Worm (Caenorhabditis elegans) whole organism, L1 larva: ENCODE data around the gene C56G2.5.
A peak's percentile ranks its signal among the peaks of the same experiment; 100 is the strongest.

Experiments
- F16B12.6 ChIP-seq: fragments of 150-350 bp; optimal IDR thresholded peaks from 2 replicates; lab custom pipeline; 2014; ENCODE audit warnings: missing biosample characterization, missing genetic modification characterization
- Y116A8C.19 ChIP-seq: sonication (generic microtip); optimal IDR thresholded peaks from 2 replicates; lab custom pipeline; 2016; ENCODE audit warnings: missing compliant biosample characterization, missing genetic modification characterization, borderline replicate concordance
- aly-2 ChIP-seq: fragments of 150-350 bp; optimal IDR thresholded peaks from 2 replicates; lab custom pipeline; 2014; ENCODE audit warnings: missing biosample characterization, missing genetic modification characterization
- blmp-1 ChIP-seq: fragments of 150-350 bp; optimal IDR thresholded peaks from 2 replicates; lab custom pipeline; 2014; ENCODE audit warnings: missing biosample characterization, missing genetic modification characterization
- ceh-82 ChIP-seq, 3 experiments: fragments of 150-350 bp in 1 of 3; sonication (generic microtip) in 2 of 3; optimal IDR thresholded peaks; 2 replicates each; lab custom pipeline; 2014 to 2017; ENCODE audit warnings: missing biosample characterization in 3 of 3, missing genetic modification characterization in 3 of 3
- ceh-90 ChIP-seq: sonication (generic microtip); optimal IDR thresholded peaks from 2 replicates; lab custom pipeline; 2016; ENCODE audit warnings: missing genetic modification characterization, missing compliant biosample characterization
- dpl-1 ChIP-seq, 3 experiments: fragments of 150-350 bp in 2 of 3; sonication (generic microtip) in 1 of 3; optimal IDR thresholded peaks; 2 replicates each; lab custom pipeline; 2014 to 2017; ENCODE audit warnings: missing biosample characterization in 3 of 3, missing genetic modification characterization in 3 of 3, missing genetic modification reagents in 3 of 3
- efl-1 ChIP-seq, 4 experiments: fragments of 150-350 bp; optimal IDR thresholded peaks in 3 of 4; peaks in 1 of 4; 1 replicate in 1 of 4; 2 replicates in 3 of 4; lab custom pipeline; 2014; ENCODE audit warnings: missing biosample characterization in 2 of 4, missing genetic modification characterization in 2 of 4, missing genetic modification reagents in 2 of 4
- efl-3 ChIP-seq: fragments of 200-800 bp; sonication (Bioruptor generic); optimal IDR thresholded peaks from 2 replicates; lab custom pipeline; 2018; ENCODE audit warnings: mild to moderate bottlenecking, missing genetic modification characterization, missing compliant biosample characterization
- egl-27 ChIP-seq, 2 experiments: fragments of 150-350 bp in 1 of 2; sonication (generic microtip); optimal IDR thresholded peaks; 3 replicates each; lab custom pipeline; 2017 to 2018; ENCODE audit warnings: missing biosample characterization in 2 of 2, missing genetic modification characterization in 2 of 2, missing genetic modification reagents in 2 of 2
- fos-1 ChIP-seq: fragments of 150-350 bp; optimal IDR thresholded peaks from 2 replicates; lab custom pipeline; 2014; ENCODE audit warnings: missing biosample characterization, missing genetic modification characterization
- grh-1 ChIP-seq: fragments of 200-800 bp; sonication (Bioruptor generic); IDR thresholded peaks from 2 replicates; pipeline ENCODE4 v1.3.6; 2022; ENCODE audit warnings: missing genetic modification reagents, missing genetic modification characterization, missing compliant biosample characterization
- hlh-17 ChIP-seq: fragments of 200-800 bp; sonication (Bioruptor generic); optimal IDR thresholded peaks from 2 replicates; lab custom pipeline; 2018; ENCODE audit warnings: missing genetic modification characterization, mild to moderate bottlenecking, missing compliant biosample characterization, moderate library complexity, borderline replicate concordance
- hpl-2 ChIP-seq: fragments of 150-350 bp; optimal IDR thresholded peaks from 2 replicates; lab custom pipeline; 2014; ENCODE audit warnings: missing biosample characterization, missing genetic modification reagents, missing genetic modification characterization
- irx-1 ChIP-seq: sonication (generic microtip); optimal IDR thresholded peaks from 2 replicates; lab custom pipeline; 2016; ENCODE audit warnings: missing genetic modification characterization, missing compliant biosample characterization
- jun-1 ChIP-seq: fragments of 150-350 bp; optimal IDR thresholded peaks from 2 replicates; lab custom pipeline; 2014; ENCODE audit warnings: missing biosample characterization, missing genetic modification reagents, missing genetic modification characterization
- lin-13 ChIP-seq: fragments of 150-350 bp; optimal IDR thresholded peaks from 2 replicates; lab custom pipeline; 2014; ENCODE audit warnings: missing biosample characterization, missing genetic modification reagents, missing genetic modification characterization
- lin-14 ChIP-seq: fragments of 200-800 bp; sonication (Bioruptor generic); optimal IDR thresholded peaks from 2 replicates; lab custom pipeline; 2018; ENCODE audit warnings: mild to moderate bottlenecking, missing genetic modification characterization, moderate library complexity, missing compliant biosample characterization
- lin-35 ChIP-seq, 2 experiments: fragments of 150-350 bp; optimal IDR thresholded peaks; 2 replicates each; lab custom pipeline; 2014; ENCODE audit warnings: missing biosample characterization in 2 of 2, missing genetic modification characterization in 2 of 2, missing genetic modification reagents in 2 of 2
- lin-39 ChIP-seq: fragments of 150-350 bp; optimal IDR thresholded peaks from 2 replicates; lab custom pipeline; 2014; ENCODE audit warnings: missing biosample characterization, missing genetic modification reagents, missing genetic modification characterization
- lir-3 ChIP-seq: sonication (generic microtip); optimal IDR thresholded peaks from 2 replicates; lab custom pipeline; 2016; ENCODE audit warnings: mild to moderate bottlenecking, missing genetic modification characterization, moderate library complexity, missing compliant biosample characterization; ENCODE audit not compliant: poor library complexity
- lsy-2 ChIP-seq, 2 experiments: fragments of 150-350 bp; optimal IDR thresholded peaks; 2 replicates each; lab custom pipeline; 2014; ENCODE audit warnings: missing biosample characterization in 2 of 2, missing genetic modification characterization in 2 of 2
- mab-9 ChIP-seq: fragments of 200-800 bp; sonication (Bioruptor generic); IDR thresholded peaks from 2 replicates; pipeline ENCODE4 v1.3.6; 2022; ENCODE audit warnings: missing genetic modification reagents, missing genetic modification characterization, missing compliant biosample characterization
- mdl-1 ChIP-seq, 2 experiments: fragments of 150-350 bp; optimal IDR thresholded peaks; 2 replicates each; lab custom pipeline; 2014 to 2017; ENCODE audit warnings: missing biosample characterization in 2 of 2, missing genetic modification characterization in 2 of 2, inconsistent platforms in 1 of 2
- mef-2 ChIP-seq: fragments of 150-350 bp; optimal IDR thresholded peaks from 2 replicates; lab custom pipeline; 2014; ENCODE audit warnings: missing biosample characterization, missing genetic modification characterization
- mep-1 ChIP-seq: fragments of 150-350 bp; optimal IDR thresholded peaks from 2 replicates; lab custom pipeline; 2014; ENCODE audit warnings: missing biosample characterization, missing genetic modification characterization
- nhr-11 ChIP-seq: fragments of 150-350 bp; optimal IDR thresholded peaks from 2 replicates; lab custom pipeline; 2014; ENCODE audit warnings: missing biosample characterization, missing genetic modification characterization
- nhr-12 ChIP-seq: sonication (generic microtip); optimal IDR thresholded peaks from 2 replicates; lab custom pipeline; 2017; ENCODE audit warnings: missing biosample characterization, missing genetic modification characterization
- nhr-19 ChIP-seq: fragments of 200-800 bp; sonication (Bioruptor generic); conservative IDR thresholded peaks from 2 replicates; pipeline ENCODE4 v1.3.6; 2022; ENCODE audit warnings: missing genetic modification characterization, missing compliant biosample characterization
- nhr-20 ChIP-seq: sonication (generic microtip); optimal IDR thresholded peaks from 2 replicates; lab custom pipeline; 2016; ENCODE audit warnings: mild to moderate bottlenecking, missing genetic modification characterization, missing compliant biosample characterization
- nhr-237 ChIP-seq: fragments of 150-350 bp; optimal IDR thresholded peaks from 2 replicates; lab custom pipeline; 2014; ENCODE audit warnings: missing biosample characterization, missing genetic modification characterization
- nhr-28 ChIP-seq: fragments of 150-350 bp; optimal IDR thresholded peaks from 2 replicates; lab custom pipeline; 2014; ENCODE audit warnings: missing biosample characterization, missing genetic modification characterization
- nhr-47 ChIP-seq: sonication (generic microtip); optimal IDR thresholded peaks from 2 replicates; lab custom pipeline; 2016; ENCODE audit warnings: mild to moderate bottlenecking, missing genetic modification characterization, moderate library complexity, missing compliant biosample characterization
- nhr-71 ChIP-seq: sonication (generic microtip); optimal IDR thresholded peaks from 2 replicates; lab custom pipeline; 2016; ENCODE audit warnings: mild to moderate bottlenecking, missing genetic modification characterization, moderate library complexity, missing compliant biosample characterization
- nhr-76 ChIP-seq: sonication (generic microtip); optimal IDR thresholded peaks from 2 replicates; lab custom pipeline; 2017; ENCODE audit warnings: missing biosample characterization, missing genetic modification characterization
- nhr-77 ChIP-seq: fragments of 150-350 bp; optimal IDR thresholded peaks from 2 replicates; lab custom pipeline; 2014; ENCODE audit warnings: missing biosample characterization, missing genetic modification characterization
- nhr-85 ChIP-seq: sonication (generic microtip); peaks from one replicate; lab custom pipeline; 2016; ENCODE audit warnings: missing genetic modification characterization, inconsistent platforms, missing compliant biosample characterization
- nhr-90 ChIP-seq: sonication (generic microtip); optimal IDR thresholded peaks from 2 replicates; lab custom pipeline; 2016; ENCODE audit warnings: mild to moderate bottlenecking, missing genetic modification characterization, missing compliant biosample characterization; ENCODE audit not compliant: poor library complexity
- rnt-1 ChIP-seq: sonication (generic microtip); optimal IDR thresholded peaks from 2 replicates; lab custom pipeline; 2016; ENCODE audit warnings: mild to moderate bottlenecking, missing genetic modification characterization, moderate library complexity, missing compliant biosample characterization
- skn-1 ChIP-seq: fragments of 150-350 bp; optimal IDR thresholded peaks from 2 replicates; lab custom pipeline; 2014; ENCODE audit warnings: missing biosample characterization, missing genetic modification characterization
- snpc-4 ChIP-seq: fragments of 150-350 bp; optimal IDR thresholded peaks from 2 replicates; lab custom pipeline; 2014; ENCODE audit warnings: missing biosample characterization, missing genetic modification characterization
- snu-23 ChIP-seq: sonication (generic microtip); optimal IDR thresholded peaks from 2 replicates; lab custom pipeline; 2016; ENCODE audit warnings: missing genetic modification characterization, missing compliant biosample characterization
- sup-37 ChIP-seq: fragments of 200-800 bp; sonication (Bioruptor generic); optimal IDR thresholded peaks from 2 replicates; lab custom pipeline; 2018; ENCODE audit warnings: mild to moderate bottlenecking, missing genetic modification characterization, missing compliant biosample characterization
- swsn-7 ChIP-seq: sonication (generic microtip); optimal IDR thresholded peaks from 2 replicates; lab custom pipeline; 2016; ENCODE audit warnings: missing genetic modification characterization, missing compliant biosample characterization
- tbx-2 ChIP-seq: sonication (generic microtip); optimal IDR thresholded peaks from 2 replicates; lab custom pipeline; 2016; ENCODE audit warnings: missing genetic modification characterization, missing compliant biosample characterization
- tlp-1 ChIP-seq: fragments of 150-350 bp; optimal IDR thresholded peaks from 2 replicates; lab custom pipeline; 2014; ENCODE audit warnings: missing biosample characterization, missing genetic modification characterization
- unc-130 ChIP-seq: fragments of 150-350 bp; optimal IDR thresholded peaks from 2 replicates; lab custom pipeline; 2017; ENCODE audit warnings: missing biosample characterization, missing genetic modification characterization, inconsistent platforms
- vab-15 ChIP-seq: sonication (generic microtip); optimal IDR thresholded peaks from 2 replicates; lab custom pipeline; 2017; ENCODE audit warnings: missing genotype, mild to moderate bottlenecking, missing genetic modification characterization, missing compliant biosample characterization
- xbp-1 ChIP-seq: sonication (generic microtip); optimal IDR thresholded peaks from 2 replicates; lab custom pipeline; 2016; ENCODE audit warnings: missing genetic modification characterization, missing compliant biosample characterization

C56G2.5 gene

DNA sequence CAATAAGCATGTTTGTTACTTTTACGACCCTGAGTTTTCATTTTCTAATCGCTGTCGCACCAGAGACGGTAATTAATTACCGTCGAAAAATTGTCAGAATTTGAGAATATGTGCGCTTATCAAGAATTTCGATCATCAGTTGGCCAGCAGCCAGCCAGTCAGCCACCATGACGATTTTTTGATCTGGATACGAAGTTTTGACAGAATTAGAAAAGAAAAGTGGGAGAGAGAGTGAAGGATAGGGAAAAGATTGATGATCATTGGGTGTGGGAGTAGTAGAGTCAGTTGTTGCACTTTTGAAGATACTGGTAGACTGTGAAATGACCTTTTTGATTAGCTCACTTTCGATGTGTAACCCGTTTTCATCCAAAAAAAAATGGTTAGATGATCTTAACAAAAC, 40.4 kb upstream of the C56G2.5 start (continued):
- TF ChIP-seq mef-2 (tag; lab: Kevin White, UChicago) (peak; percentile 21), nhr-12 (no peak), nhr-28 (tag; lab: Kevin White, UChicago) (no peak), jun-1 (tag; lab: Kevin White, UChicago) (no peak), hpl-2 (GFP tag; lab: Kevin White, UChicago) (no peak), tlp-1 (tag; lab: Kevin White, UChicago) (no peak), fos-1 (tag; lab: Kevin White, UChicago) (no peak), efl-3 (GFP tag; lab: Kevin White, UChicago) (peak; percentile 34)

DNA sequence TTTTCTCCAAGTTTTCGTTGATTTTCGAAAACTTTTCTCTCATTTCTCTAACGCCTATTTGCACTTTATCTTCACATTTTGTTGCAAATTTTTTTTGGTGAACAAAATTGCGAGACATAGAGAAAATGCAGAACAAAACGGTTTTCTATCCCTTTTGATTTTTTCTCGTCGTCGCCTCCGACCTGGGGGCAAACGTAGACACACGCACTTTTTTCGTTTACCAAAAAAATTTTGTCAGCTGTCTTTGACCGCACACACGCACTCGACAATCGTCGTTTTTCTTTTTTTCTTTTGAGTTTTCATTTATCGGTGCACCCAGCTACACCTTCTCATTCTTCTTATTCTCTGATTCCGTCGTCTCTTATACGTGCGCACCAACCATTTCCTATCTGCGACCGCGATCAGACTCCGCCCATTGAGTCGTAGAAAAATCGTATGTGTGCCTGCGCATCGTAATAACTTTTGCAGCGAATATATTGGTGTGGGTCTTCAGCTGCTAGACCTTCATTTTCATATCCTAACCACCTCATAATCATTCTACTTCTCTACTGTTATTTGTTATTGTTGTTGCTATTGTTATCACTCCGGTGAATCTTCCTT, 38.4 kb upstream of the C56G2.5 start:
- TF ChIP-seq lin-39 (tag; lab: Kevin White, UChicago) (peak; percentile 80), unc-130 (tag; lab: Kevin White, UChicago) (peak; percentile 57), nhr-76 (no peak), F16B12.6 (tag; lab: Kevin White, UChicago) (peak; percentile 31), lin-14 (peak; percentile 96), Y116A8C.19 (tag; lab: Kevin White, UChicago) (no peak), lir-3 (no peak), mab-9 (GFP tag; lab: Robert Waterston, UW) (no peak), fos-1 (tag; lab: Kevin White, UChicago) (peak; percentile 44), hlh-17 (GFP tag; lab: Kevin White, UChicago) (no peak), nhr-77 (peak; percentile 53), ceh-90 (no peak), nhr-19 (peak; percentile 78), ceh-82 (tag; optimal IDR thresholded peaks at IDR 0.05; lab: Kevin White, UChicago) (peak in 2 of 3 experiments; percentile 14 to 22), aly-2 (tag; lab: Kevin White, UChicago) (no peak), swsn-7 (tag; lab: Kevin White, UChicago) (peak; percentile 53), nhr-20 (tag; lab: Kevin White, UChicago) (peak; percentile 90), snpc-4 (tag; lab: Kevin White, UChicago) (peak; percentile 14), lin-35 (GFP tag; optimal IDR thresholded peaks at IDR 0.05; lab: Kevin White, UChicago) (peak in 1 of 2 experiments; percentile 54), blmp-1 (tag; lab: Kevin White, UChicago) (peak; percentile 77), tlp-1 (tag; lab: Kevin White, UChicago) (no peak), snu-23 (GFP tag; lab: Kevin White, UChicago) (peak; percentile 83), nhr-11 (tag; lab: Kevin White, UChicago) (peak; percentile 41), nhr-237 (tag; lab: Kevin White, UChicago) (peak; percentile 24), mep-1 (tag; lab: Kevin White, UChicago) (peak; percentile 70), nhr-71 (tag; lab: Kevin White, UChicago) (peak; percentile 93), tbx-2 (tag; lab: Kevin White, UChicago) (peak; percentile 70), irx-1 (tag; lab: Kevin White, UChicago) (peak; percentile 67), grh-1 (GFP tag; lab: Robert Waterston, UW) (peak; percentile 57), lin-13 (GFP tag; lab: Kevin White, UChicago) (peak; percentile 38), mdl-1 (tag; optimal IDR thresholded peaks at IDR 0.05; lab: Kevin White, UChicago) (peak in 1 of 2 experiments; percentile 58), rnt-1 (peak; percentile 81), lsy-2 (tag; optimal IDR thresholded peaks at IDR 0.05; lab: Kevin White, UChicago) (peak; percentile 61 to 81), efl-1 (optimal IDR thresholded peaks at IDR 0.05; lab: Kevin White, UChicago) (peak in 1 of 2 experiments; percentile 45), efl-1 (GFP tag; optimal IDR thresholded peaks at IDR 0.05 in 1 of 2; lab: Kevin White, UChicago) (peak in 1 of 2 experiments; percentile 88), nhr-47 (tag; lab: Kevin White, UChicago) (peak; percentile 59), skn-1 (tag; lab: Kevin White, UChicago) (peak; percentile 25), vab-15 (peak; percentile 2), egl-27 (tag; optimal IDR thresholded peaks at IDR 0.05; lab: Kevin White, UChicago) (peak in 1 of 2 experiments; percentile 14), jun-1 (tag; lab: Kevin White, UChicago) (peak; percentile 24), nhr-90 (tag; lab: Kevin White, UChicago) (peak; percentile 51), xbp-1 (tag; lab: Kevin White, UChicago) (peak; percentile 25), dpl-1 (GFP tag; optimal IDR thresholded peaks at IDR 0.05; lab: Kevin White, UChicago) (peak; percentile 8 to 35 (median 19)), nhr-85 (tag; lab: Kevin White, UChicago) (peak; percentile 99), sup-37 (GFP tag; lab: Kevin White, UChicago) (no peak)
